Worm (Caenorhabditis elegans) whole organism, late embryonic: Measurements from ENCODE around the gene irld-14.

Source experiments
- T23F11.4 ChIP-seq: fragments of 200-800 bp; sonication (Bioruptor generic); optimal IDR thresholded peaks from 2 replicates; lab custom pipeline; 2018; ENCODE audit warnings: mild to moderate bottlenecking, missing genetic modification characterization, missing compliant biosample characterization
- Y22D7AL.16 ChIP-seq: sonication (generic microtip); optimal IDR thresholded peaks from 2 replicates; lab custom pipeline; 2016; ENCODE audit warnings: missing genetic modification characterization, missing compliant biosample characterization
- ceh-34 ChIP-seq: sonication (generic microtip); optimal IDR thresholded peaks from 2 replicates; lab custom pipeline; 2016; ENCODE audit warnings: mild to moderate bottlenecking, missing genetic modification characterization, missing compliant biosample characterization
- che-1 ChIP-seq: sonication (generic microtip); optimal IDR thresholded peaks from 2 replicates; lab custom pipeline; 2016; ENCODE audit warnings: mild to moderate bottlenecking, missing genetic modification characterization, missing compliant biosample characterization
- dmd-4 ChIP-seq: sonication (generic microtip); optimal IDR thresholded peaks from 2 replicates; lab custom pipeline; 2016; ENCODE audit warnings: borderline replicate concordance, missing genetic modification characterization, missing compliant biosample characterization
- ets-4 ChIP-seq: sonication (generic microtip); optimal IDR thresholded peaks from 2 replicates; lab custom pipeline; 2016; ENCODE audit warnings: missing genetic modification characterization, missing compliant biosample characterization
- fax-1 ChIP-seq: sonication (generic microtip); optimal IDR thresholded peaks from 2 replicates; lab custom pipeline; 2016; ENCODE audit warnings: missing genotype, missing genetic modification characterization, missing compliant biosample characterization
- pha-4 ChIP-seq: fragments of 150-350 bp; optimal IDR thresholded peaks from 2 replicates; lab custom pipeline; 2018; ENCODE audit warnings: missing biosample characterization, missing genetic modification reagents, missing genetic modification characterization
- rnt-1 ChIP-seq: sonication (generic microtip); optimal IDR thresholded peaks from 2 replicates; lab custom pipeline; 2016; ENCODE audit warnings: missing genetic modification characterization, missing compliant biosample characterization
- sdc-2 ChIP-seq: sonication (generic microtip); optimal IDR thresholded peaks from 2 replicates; lab custom pipeline; 2016; ENCODE audit warnings: missing genotype, missing genetic modification characterization, missing compliant biosample characterization
- syd-9 ChIP-seq: sonication (generic microtip); optimal IDR thresholded peaks from 2 replicates; lab custom pipeline; 2016; ENCODE audit warnings: mild to moderate bottlenecking, missing genetic modification characterization, moderate library complexity, missing compliant biosample characterization
- unc-86 ChIP-seq: sonication (generic microtip); optimal IDR thresholded peaks from 2 replicates; lab custom pipeline; 2016; ENCODE audit warnings: missing genetic modification characterization, missing compliant biosample characterization
- ztf-16 ChIP-seq: sonication (generic microtip); optimal IDR thresholded peaks from 2 replicates; lab custom pipeline; 2017; ENCODE audit warnings: missing genetic modification characterization, missing compliant biosample characterization

- no peak for TF ChIP-seq T23F11.4 (GFP tag; lab: Kevin White, UChicago)
- no peak for TF ChIP-seq ceh-34 (tag; lab: Kevin White, UChicago)
- no peak for TF ChIP-seq Y22D7AL.16 (tag; lab: Kevin White, UChicago)
- TF ChIP-seq ets-4: no peak
- no peak for TF ChIP-seq sdc-2
- TF ChIP-seq syd-9 (tag; lab: Kevin White, UChicago): no peak
- TF ChIP-seq dmd-4: no peak
- TF ChIP-seq fax-1 (tag; lab: Kevin White, UChicago): no peak
- TF ChIP-seq ztf-16 (tag; lab: Kevin White, UChicago): no peak
- no peak for TF ChIP-seq unc-86 (tag; lab: Kevin White, UChicago)
- no peak for TF ChIP-seq rnt-1 (tag; lab: Kevin White, UChicago)
- no peak for TF ChIP-seq pha-4 (tag; lab: Kevin White, UChicago)
- no peak for TF ChIP-seq che-1
Measured at ce11 chrV:14949477-14949876, 46.9 kb upstream of the irld-14 start, which contains the start of gene hil-1.
